Worm (Caenorhabditis elegans) whole organism, young adult: ENCODE data around the gene npax-1.

Source experiments
- B0261.1 ChIP-seq: sonication (generic microtip); optimal IDR thresholded peaks from 2 replicates; lab custom pipeline; 2016; ENCODE audit warnings: mild to moderate bottlenecking, missing genetic modification characterization, moderate library complexity, missing compliant biosample characterization
- ama-1 ChIP-seq, 3 experiments: fragments of 150-350 bp in 1 of 3; sonication (generic microtip) in 2 of 3; optimal IDR thresholded peaks; 2 replicates each; lab custom pipeline; 2014 to 2018; ENCODE audit warnings: missing biosample characterization in 2 of 3, missing genetic modification characterization in 2 of 3, missing genetic modification reagents in 2 of 3
- him-1 ChIP-seq: sonication (generic microtip); optimal IDR thresholded peaks from 2 replicates; lab custom pipeline; 2016; ENCODE audit warnings: missing genotype, missing genetic modification reagents, missing genetic modification characterization, missing compliant biosample characterization
- nhr-120 ChIP-seq: fragments of 200-800 bp; sonication (Bioruptor generic); IDR thresholded peaks from 2 replicates; pipeline ENCODE4 v1.3.6; 2022; ENCODE audit warnings: missing genetic modification characterization, missing compliant biosample characterization

- TF ChIP-seq ama-1 (optimal IDR thresholded peaks at IDR 0.05; lab: Kevin White, UChicago) (no peak), ama-1 (GFP tag; optimal IDR thresholded peaks at IDR 0.05; lab: Kevin White, UChicago) (no peak), B0261.1 (tag; lab: Kevin White, UChicago) (no peak), nhr-120 (GFP tag; lab: Robert Waterston, UW) (no peak), him-1 (tag; lab: Kevin White, UChicago) (no peak)
Measured at ce11 chrII:7310023-7310422, 21.1 kb downstream of the npax-1 start, which contains the start of the genes F45E12.5 and cnep-1.
